1 fruit fly cellular context compared by ENCODE assay signal in the genomic region with DNA sequence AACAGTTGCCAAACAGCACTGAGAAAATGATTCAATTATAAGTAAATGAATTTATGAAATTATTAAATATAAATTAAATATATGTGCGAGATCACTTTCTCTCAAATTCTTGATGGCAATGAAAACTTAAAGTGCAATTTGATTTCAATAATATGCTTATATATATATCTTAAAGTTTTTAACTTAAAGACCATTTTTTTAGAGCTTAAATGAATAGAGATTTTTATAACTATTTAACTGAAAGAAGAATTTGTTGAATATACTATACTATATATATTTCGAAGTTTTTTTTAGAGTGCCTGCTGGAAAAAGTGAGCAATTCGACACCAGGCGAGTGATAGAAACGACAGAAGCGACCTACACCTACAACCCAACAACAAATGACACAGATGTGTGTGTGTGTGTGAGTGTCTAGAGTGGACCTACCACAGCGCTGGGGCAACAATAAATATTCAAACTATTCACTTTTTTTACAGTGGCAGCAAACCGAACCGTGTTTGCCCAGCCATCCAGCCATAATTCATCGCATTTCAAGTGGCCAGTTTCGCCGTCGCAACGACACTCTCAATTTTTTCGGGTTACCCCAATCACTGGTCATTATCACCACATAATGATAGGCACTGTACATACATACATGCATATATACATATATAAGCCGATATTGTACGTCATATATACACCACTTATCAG.
TF ChIP-seq lines count a peak whose summit lies in the region.

No protein-coding gene starts in this region.

TF ChIP-seq in whole organism, embryonic, 481 proteins besides CTCF, POLR2A, EP300 and RAD21 (continued from another document and continues in another):
- peak; percentile 84 for TF ChIP-seq CG9727 (GFP tag; optimal IDR thresholded peaks at IDR 0.05; lab: Kevin White, UChicago)
- TF ChIP-seq run (tag; optimal IDR thresholded peaks at IDR 0.05; lab: Kevin White, UChicago): no peak
- TF ChIP-seq caup (GFP tag; optimal IDR thresholded peaks at IDR 0.05; lab: Kevin White, UChicago; ENCODE audit: severe bottlenecking): no peak
- TF ChIP-seq CG9609 (GFP tag; optimal IDR thresholded peaks at IDR 0.05; lab: Kevin White, UChicago): no peak
- peak; percentile 11 for TF ChIP-seq Usf (GFP tag; optimal IDR thresholded peaks at IDR 0.05; lab: Kevin White, UChicago)
- TF ChIP-seq Lpt (GFP tag; optimal IDR thresholded peaks at IDR 0.05; lab: Kevin White, UChicago): no peak
- no peak for TF ChIP-seq gcm2 (GFP tag; optimal IDR thresholded peaks at IDR 0.05; lab: Kevin White, UChicago)
- no peak for TF ChIP-seq Dll (GFP tag; IDR thresholded peaks at IDR 0.05; lab: Robert Waterston, UW; ENCODE audit: partially characterized antibody)
- no peak for TF ChIP-seq rib (GFP tag; IDR thresholded peaks at IDR 0.05; lab: Robert Waterston, UW)
- no peak for TF ChIP-seq CG3995 (GFP tag; optimal IDR thresholded peaks at IDR 0.05; lab: Kevin White, UChicago)
- TF ChIP-seq CG8089 (GFP tag; optimal IDR thresholded peaks at IDR 0.05; lab: Kevin White, UChicago): no peak
- TF ChIP-seq CG34376 (GFP tag; optimal IDR thresholded peaks at IDR 0.05; lab: Kevin White, UChicago): peak; percentile 24
- TF ChIP-seq CHES-1-like (GFP tag; optimal IDR thresholded peaks at IDR 0.05; lab: Kevin White, UChicago): no peak
- no peak for TF ChIP-seq CG8765 (GFP tag; IDR thresholded peaks at IDR 0.05; lab: Robert Waterston, UW)
- TF ChIP-seq CG8281 (tag; optimal IDR thresholded peaks at IDR 0.05; lab: Kevin White, UChicago): peak; percentile 7
- no peak; the same call in 1 of the 2 replicates for TF ChIP-seq CG10366 (GFP tag; IDR thresholded peaks at IDR 0.05; lab: Robert Waterston, UW)
- no peak for TF ChIP-seq HLH54F (GFP tag; optimal IDR thresholded peaks at IDR 0.05; lab: Kevin White, UChicago)
- TF ChIP-seq Hey (tag; optimal IDR thresholded peaks at IDR 0.05; lab: Kevin White, UChicago): no peak
- TF ChIP-seq ATbp (GFP tag; optimal IDR thresholded peaks at IDR 0.05; lab: Kevin White, UChicago): peak; percentile 34
- TF ChIP-seq CG10979 (tag; optimal IDR thresholded peaks at IDR 0.05; lab: Kevin White, UChicago): peak; percentile 86
- no peak for TF ChIP-seq H15 (GFP tag; IDR thresholded peaks at IDR 0.05; lab: Robert Waterston, UW)
- TF ChIP-seq zen2 (GFP tag; IDR thresholded peaks at IDR 0.05; lab: Robert Waterston, UW; ENCODE audit: partially characterized antibody): no peak
- 0 out of 3 replicates have a peak, but pooled peaks have one; percentile 19 for TF ChIP-seq gce (GFP tag; IDR thresholded peaks at IDR 0.05; lab: Robert Waterston, UW)
- no peak for TF ChIP-seq jing (GFP tag; optimal IDR thresholded peaks at IDR 0.05; lab: Kevin White, UChicago)
- TF ChIP-seq Ets97D (GFP tag; optimal IDR thresholded peaks at IDR 0.05; lab: Kevin White, UChicago): no peak
- no peak for TF ChIP-seq CrebB (tag; optimal IDR thresholded peaks at IDR 0.05; lab: Kevin White, UChicago)
- TF ChIP-seq cas (GFP tag; IDR thresholded peaks at IDR 0.05; lab: Robert Waterston, UW): no peak
- no peak for TF ChIP-seq CG6654 (GFP tag; optimal IDR thresholded peaks at IDR 0.05; lab: Kevin White, UChicago)
- peak; percentile 57 for TF ChIP-seq CG15269 (tag; optimal IDR thresholded peaks at IDR 0.05; lab: Kevin White, UChicago)
- TF ChIP-seq Dbx (GFP tag; IDR thresholded peaks at IDR 0.05; lab: Robert Waterston, UW): 0 out of 3 replicates have a peak, but pooled peaks have one; percentile 19
- TF ChIP-seq otp (GFP tag; IDR thresholded peaks at IDR 0.05; lab: Robert Waterston, UW): no peak
- TF ChIP-seq CG17385 (GFP tag; optimal IDR thresholded peaks at IDR 0.05; lab: Kevin White, UChicago): peak; percentile 50
- no peak for TF ChIP-seq CG15073 (GFP tag; optimal IDR thresholded peaks at IDR 0.05; lab: Kevin White, UChicago)
- peak; percentile 84 for TF ChIP-seq exex (tag; optimal IDR thresholded peaks at IDR 0.05; lab: Kevin White, UChicago)
- no peak for TF ChIP-seq gfzf (GFP tag; optimal IDR thresholded peaks at IDR 0.05; lab: Kevin White, UChicago)
- TF ChIP-seq Xbp1 (GFP tag; optimal IDR thresholded peaks at IDR 0.05; lab: Kevin White, UChicago): peak; percentile 35
- no peak for TF ChIP-seq eyg (GFP tag; optimal IDR thresholded peaks at IDR 0.05; lab: Kevin White, UChicago)
- no peak for TF ChIP-seq al (GFP tag; IDR thresholded peaks at IDR 0.05; lab: Robert Waterston, UW)
- no peak for TF ChIP-seq scrt (GFP tag; optimal IDR thresholded peaks at IDR 0.05; lab: Kevin White, UChicago)
- peak; percentile 64 for TF ChIP-seq PHDP (tag; optimal IDR thresholded peaks at IDR 0.05; lab: Kevin White, UChicago)
- TF ChIP-seq corto (GFP tag; optimal IDR thresholded peaks at IDR 0.05; lab: Kevin White, UChicago): no peak
- TF ChIP-seq Nf-YA (GFP tag; IDR thresholded peaks at IDR 0.05; lab: Robert Waterston, UW): no peak
- TF ChIP-seq Xrp1 (GFP tag; IDR thresholded peaks at IDR 0.05; lab: Robert Waterston, UW): peak; percentile 66
- no peak for TF ChIP-seq Dek (tag; optimal IDR thresholded peaks at IDR 0.05; lab: Kevin White, UChicago)
- no peak for TF ChIP-seq CG16813 (GFP tag; IDR thresholded peaks at IDR 0.05; lab: Robert Waterston, UW; ENCODE audit: partially characterized antibody)
- peak; percentile 11 for TF ChIP-seq CG4820 (GFP tag; optimal IDR thresholded peaks at IDR 0.05; lab: Kevin White, UChicago)
- TF ChIP-seq tgo (GFP tag; IDR thresholded peaks at IDR 0.05; lab: Robert Waterston, UW): 0 out of 3 replicates have a peak, but pooled peaks have one; percentile 30
- 0 out of 3 replicates have a peak, but pooled peaks have one; percentile 19 for TF ChIP-seq sr (GFP tag; IDR thresholded peaks at IDR 0.05; lab: Robert Waterston, UW)
- peak; percentile 61 for TF ChIP-seq Spps (tag; optimal IDR thresholded peaks at IDR 0.05; lab: Kevin White, UChicago)
- peak; percentile 85 for TF ChIP-seq phol (tag; optimal IDR thresholded peaks at IDR 0.05; lab: Kevin White, UChicago)
- no peak for TF ChIP-seq pnt (GFP tag; optimal IDR thresholded peaks at IDR 0.05; lab: Kevin White, UChicago)
- no peak for TF ChIP-seq aop (GFP tag; IDR thresholded peaks at IDR 0.05; lab: Robert Waterston, UW)
- peak; percentile 17 for TF ChIP-seq Six4 (GFP tag; optimal IDR thresholded peaks at IDR 0.05; lab: Kevin White, UChicago)
- TF ChIP-seq tio (GFP tag; optimal IDR thresholded peaks at IDR 0.05; lab: Kevin White, UChicago): no peak
- 0 out of 2 replicates have a peak, but pooled peaks have one; percentile 17 for TF ChIP-seq GATAe (GFP tag; conservative IDR thresholded peaks at IDR 0.05; lab: Robert Waterston, UW)
- TF ChIP-seq CG17359 (tag; optimal IDR thresholded peaks at IDR 0.05; lab: Kevin White, UChicago): peak; percentile 60
- no peak for TF ChIP-seq CG7987 (GFP tag; optimal IDR thresholded peaks at IDR 0.05; lab: Kevin White, UChicago)
- TF ChIP-seq CG30020 (tag; optimal IDR thresholded peaks at IDR 0.05; lab: Kevin White, UChicago): peak; percentile 27
- peak; percentile 49 for TF ChIP-seq CG4360 (GFP tag; IDR thresholded peaks at IDR 0.05; lab: Robert Waterston, UW)
- TF ChIP-seq Elba2 (GFP tag; optimal IDR thresholded peaks at IDR 0.05; lab: Kevin White, UChicago): no peak
- peak; percentile 35 for TF ChIP-seq CG1603 (tag; optimal IDR thresholded peaks at IDR 0.05; lab: Kevin White, UChicago)
- TF ChIP-seq CG31365 (tag; optimal IDR thresholded peaks at IDR 0.05; lab: Kevin White, UChicago): no peak
- peak; percentile 36; the same call in 1 of the 2 replicates for TF ChIP-seq vvl (GFP tag; IDR thresholded peaks at IDR 0.05; lab: Robert Waterston, UW)
- 0 out of 2 replicates have a peak, but pooled peaks have one; percentile 12 for TF ChIP-seq CG4730 (GFP tag; IDR thresholded peaks at IDR 0.05; lab: Robert Waterston, UW)
- TF ChIP-seq Atf6 (GFP tag; IDR thresholded peaks at IDR 0.05; lab: Robert Waterston, UW): 0 out of 2 replicates have a peak, but pooled peaks have one; percentile 13
- TF ChIP-seq CG15479 (GFP tag; optimal IDR thresholded peaks at IDR 0.05; lab: Kevin White, UChicago): no peak
- no peak for TF ChIP-seq klu (GFP tag; IDR thresholded peaks at IDR 0.05; lab: Robert Waterston, UW)
- TF ChIP-seq crp (GFP tag; optimal IDR thresholded peaks at IDR 0.05; lab: Kevin White, UChicago): no peak
- no peak for TF ChIP-seq CG17568 (GFP tag; optimal IDR thresholded peaks at IDR 0.05; lab: Kevin White, UChicago)
- no peak for TF ChIP-seq MTF-1 (GFP tag; optimal IDR thresholded peaks at IDR 0.05; lab: Kevin White, UChicago; ENCODE audit: borderline replicate concordance)
- no peak for TF ChIP-seq CG10654 (GFP tag; optimal IDR thresholded peaks at IDR 0.05; lab: Kevin White, UChicago)
- TF ChIP-seq nerfin-2 (GFP tag; IDR thresholded peaks at IDR 0.05; lab: Robert Waterston, UW; ENCODE audit: partially characterized antibody): no peak
- no peak for TF ChIP-seq CG10462 (GFP tag; optimal IDR thresholded peaks at IDR 0.05; lab: Kevin White, UChicago)
- no peak for TF ChIP-seq zfh1 (GFP tag; IDR thresholded peaks at IDR 0.05; lab: Robert Waterston, UW)
- no peak for TF ChIP-seq emc (GFP tag; optimal IDR thresholded peaks at IDR 0.05; lab: Kevin White, UChicago)
- TF ChIP-seq CG18011 (GFP tag; optimal IDR thresholded peaks at IDR 0.05; lab: Kevin White, UChicago): no peak
- no peak for TF ChIP-seq Atf3 (GFP tag; optimal IDR thresholded peaks at IDR 0.05; lab: Kevin White, UChicago)
- peak; percentile 75 for TF ChIP-seq dmrt99B (tag; optimal IDR thresholded peaks at IDR 0.05; lab: Kevin White, UChicago)
- no peak for TF ChIP-seq seq (GFP tag; IDR thresholded peaks at IDR 0.05; lab: Robert Waterston, UW)
- TF ChIP-seq BEAF-32 (GFP tag; optimal IDR thresholded peaks at IDR 0.05; lab: Kevin White, UChicago): peak; percentile 7
- TF ChIP-seq CG7357 (GFP tag; IDR thresholded peaks at IDR 0.05; lab: Robert Waterston, UW): no peak; the same call in 2 of the 3 replicates
- no peak for TF ChIP-seq crol (GFP tag; IDR thresholded peaks at IDR 0.05; lab: Robert Waterston, UW)
- no peak for TF ChIP-seq vfl (GFP tag; optimal IDR thresholded peaks at IDR 0.05; lab: Kevin White, UChicago)
- TF ChIP-seq CG11398 (GFP tag; optimal IDR thresholded peaks at IDR 0.05; lab: Kevin White, UChicago): no peak
- TF ChIP-seq Doc3 (GFP tag; IDR thresholded peaks at IDR 0.05; lab: Robert Waterston, UW; ENCODE audit: partially characterized antibody): no peak
- peak; percentile 7 for TF ChIP-seq chn (GFP tag; optimal IDR thresholded peaks at IDR 0.05; lab: Kevin White, UChicago)
- TF ChIP-seq CG6272 (GFP tag; IDR thresholded peaks at IDR 0.05; lab: Robert Waterston, UW): no peak
- TF ChIP-seq B-H2 (GFP tag; optimal IDR thresholded peaks at IDR 0.05; lab: Kevin White, UChicago): no peak
- TF ChIP-seq psq (GFP tag; optimal IDR thresholded peaks at IDR 0.05; lab: Kevin White, UChicago): no peak
- no peak for TF ChIP-seq yki (optimal IDR thresholded peaks at IDR 0.05; lab: Kevin White, UChicago)
- peak; percentile 77 for TF ChIP-seq CoRest (tag; optimal IDR thresholded peaks at IDR 0.05; lab: Kevin White, UChicago)
- no peak for TF ChIP-seq onecut (GFP tag; IDR thresholded peaks at IDR 0.05; lab: Robert Waterston, UW)
- no peak for TF ChIP-seq her (GFP tag; optimal IDR thresholded peaks at IDR 0.05; lab: Kevin White, UChicago)
- no peak for TF ChIP-seq CG7786 (GFP tag; optimal IDR thresholded peaks at IDR 0.05; lab: Kevin White, UChicago)
- no peak for TF ChIP-seq kay (GFP tag; optimal IDR thresholded peaks at IDR 0.05; lab: Kevin White, UChicago)
- no peak for TF ChIP-seq CG14965 (GFP tag; optimal IDR thresholded peaks at IDR 0.05; lab: Kevin White, UChicago; ENCODE audit: borderline replicate concordance)
- no peak for TF ChIP-seq unc-4 (GFP tag; IDR thresholded peaks at IDR 0.05; lab: Robert Waterston, UW; ENCODE audit: partially characterized antibody)
- TF ChIP-seq tap (tag; optimal IDR thresholded peaks at IDR 0.05; lab: Kevin White, UChicago): peak; percentile 36
- no peak for TF ChIP-seq tll (GFP tag; optimal IDR thresholded peaks at IDR 0.05; lab: Kevin White, UChicago)
- TF ChIP-seq sc (optimal IDR thresholded peaks at IDR 0.05; lab: Kevin White, UChicago): no peak
- peak; percentile 17 for TF ChIP-seq sc (GFP tag; optimal IDR thresholded peaks at IDR 0.05; lab: Kevin White, UChicago)
- no peak for TF ChIP-seq CG13894 (tag; optimal IDR thresholded peaks at IDR 0.05; lab: Kevin White, UChicago)
- peak; percentile 27 for TF ChIP-seq HHEX (GFP tag; optimal IDR thresholded peaks at IDR 0.05; lab: Kevin White, UChicago)
- TF ChIP-seq ab (GFP tag; optimal IDR thresholded peaks at IDR 0.05; lab: Kevin White, UChicago): no peak
- TF ChIP-seq bigmax (GFP tag; optimal IDR thresholded peaks at IDR 0.05; lab: Kevin White, UChicago): no peak
- TF ChIP-seq CG31224 (GFP tag; IDR thresholded peaks at IDR 0.05; lab: Robert Waterston, UW): no peak
- peak; percentile 83 for TF ChIP-seq CG31441 (GFP tag; IDR thresholded peaks at IDR 0.05; lab: Robert Waterston, UW)
- peak; percentile 63 for TF ChIP-seq unpg (GFP tag; optimal IDR thresholded peaks at IDR 0.05; lab: Kevin White, UChicago)
- TF ChIP-seq croc (GFP tag; conservative IDR thresholded peaks at IDR 0.05; lab: Robert Waterston, UW): peak; percentile 51; the same call in 2 of the 3 replicates
- TF ChIP-seq CG18599 (GFP tag; optimal IDR thresholded peaks at IDR 0.05; lab: Kevin White, UChicago): peak; percentile 37
- peak; percentile 35 for TF ChIP-seq az2 (GFP tag; optimal IDR thresholded peaks at IDR 0.05; lab: Kevin White, UChicago)
- peak; percentile 66 for TF ChIP-seq Blimp-1 (GFP tag; optimal IDR thresholded peaks at IDR 0.05; lab: Kevin White, UChicago)
- no peak for TF ChIP-seq Vsx1 (GFP tag; optimal IDR thresholded peaks at IDR 0.05; lab: Kevin White, UChicago)
- no peak for TF ChIP-seq MESR4 (GFP tag; optimal IDR thresholded peaks at IDR 0.05; lab: Kevin White, UChicago)
- peak; percentile 17; the same call in 1 of the 2 replicates for TF ChIP-seq E2f2 (GFP tag; IDR thresholded peaks at IDR 0.05; lab: Robert Waterston, UW)
- TF ChIP-seq repo (GFP tag; optimal IDR thresholded peaks at IDR 0.05; lab: Kevin White, UChicago): no peak
- TF ChIP-seq CG14667 (GFP tag; IDR thresholded peaks at IDR 0.05; lab: Robert Waterston, UW): no peak
- TF ChIP-seq Doc2 (GFP tag; IDR thresholded peaks at IDR 0.05; lab: Robert Waterston, UW): no peak
- TF ChIP-seq NC2α (GFP tag; optimal IDR thresholded peaks at IDR 0.05; lab: Kevin White, UChicago): no peak
- TF ChIP-seq Eip74EF (GFP tag; optimal IDR thresholded peaks at IDR 0.05; lab: Kevin White, UChicago): no peak
- TF ChIP-seq Pdp1 (GFP tag; optimal IDR thresholded peaks at IDR 0.05; lab: Kevin White, UChicago): peak in 1 of 2 experiments; percentile 11
- TF ChIP-seq da (GFP tag; optimal IDR thresholded peaks at IDR 0.05; lab: Kevin White, UChicago): no peak
- TF ChIP-seq dpn (GFP tag; optimal IDR thresholded peaks at IDR 0.05; lab: Kevin White, UChicago): no peak
- TF ChIP-seq ftz-f1 (GFP tag; optimal IDR thresholded peaks at IDR 0.05; lab: Kevin White, UChicago): no peak
